Fruit fly (Drosophila melanogaster) whole organism: ENCODE measurements around the gene pps.

Experiments used
- Dll ChIP-seq: fragments of >200 bp; optimal IDR thresholded peaks from 2 replicates; lab custom pipeline; 2017
- EcR ChIP-seq, 2 experiments: fragments of >200 bp; optimal IDR thresholded peaks; 2 replicates each; lab custom pipeline; 2017; ENCODE audit warnings: missing biosample characterization in 2 of 2, missing genetic modification characterization in 2 of 2, missing genetic modification reagents in 2 of 2
- pan ChIP-seq: fragments of >200 bp; optimal IDR thresholded peaks from 2 replicates; lab custom pipeline; 2017
- psq ChIP-seq: fragments of >200 bp; optimal IDR thresholded peaks from 2 replicates; lab custom pipeline; 2017

dm6 chr3R:12369793-12370642 is 43.6 kb upstream of the pps start:
- TF ChIP-seq pan (lab: Kevin White, UChicago), result no peak
- TF ChIP-seq psq (lab: Kevin White, UChicago), result no peak
- TF ChIP-seq Dll (lab: Kevin White, UChicago), result no peak
- no peak for TF ChIP-seq EcR (GFP tag; optimal IDR thresholded peaks at IDR 0.05; lab: Kevin White, UChicago)
